Worm (Caenorhabditis elegans) whole organism, mixed stage, embryonic: ENCODE measurements around the gene F44E2.4.

Experiments
- M03D4.4 ChIP-seq: sonication (generic microtip); optimal IDR thresholded peaks from 2 replicates; lab custom pipeline; 2017; ENCODE audit warnings: mild to moderate bottlenecking, missing genetic modification characterization, missing compliant biosample characterization
- elt-1 ChIP-seq: sonication (generic microtip); optimal IDR thresholded peaks from 2 replicates; lab custom pipeline; 2017; ENCODE audit warnings: missing genetic modification characterization, mild to moderate bottlenecking, missing compliant biosample characterization, antibody characterized with exemption, moderate library complexity, borderline replicate concordance; ENCODE audit not compliant: insufficient read depth
- lin-13 ChIP-seq: fragments of 150-350 bp; optimal IDR thresholded peaks from 2 replicates; lab custom pipeline; 2014; ENCODE audit warnings: missing biosample characterization, missing genetic modification characterization
- mep-1 ChIP-seq: fragments of 150-350 bp; optimal IDR thresholded peaks from 2 replicates; lab custom pipeline; 2017; ENCODE audit warnings: missing biosample characterization, missing genetic modification reagents, missing genetic modification characterization, inconsistent platforms
- nhr-76 ChIP-seq: sonication (generic microtip); optimal IDR thresholded peaks from 2 replicates; lab custom pipeline; 2017; ENCODE audit warnings: missing biosample characterization, missing genetic modification characterization
- pha-4 ChIP-seq: fragments of 150-350 bp; optimal IDR thresholded peaks from 2 replicates; lab custom pipeline; 2018; ENCODE audit warnings: missing biosample characterization, missing genetic modification reagents, missing genetic modification characterization

- TF ChIP-seq nhr-76 = no peak
- no peak for TF ChIP-seq pha-4 (tag; lab: Kevin White, UChicago)
- peak; percentile 62 for TF ChIP-seq elt-1
- TF ChIP-seq lin-13 (tag; lab: Kevin White, UChicago) = no peak
- no peak for TF ChIP-seq M03D4.4 (tag; lab: Kevin White, UChicago)
- TF ChIP-seq mep-1 (tag; lab: Kevin White, UChicago) = no peak
Observed at ce11 chrIII:8838075-8838474, at the start of gene F44E2.4.
